1 worm cellular context compared by ENCODE assay signal in genomic region chrX:1108874-1109273, ce11.
TF ChIP-seq lines count a peak whose summit lies in the region.

No protein-coding gene starts in this region.

TF ChIP-seq in whole organism, L2 larva, 48 proteins besides CTCF, POLR2A, EP300 and RAD21 (continued from another document):
- TF ChIP-seq egl-27 (tag; optimal IDR thresholded peaks at IDR 0.05; lab: Kevin White, UChicago) (no peak), unc-55 (GFP tag; optimal IDR thresholded peaks at IDR 0.05; lab: Kevin White, UChicago) (peak; percentile 16)
